Fruit fly (Drosophila melanogaster) whole organism, pupa: ENCODE measurements around the gene CG10598.

Source experiments
- CG17806 ChIP-seq: fragments of 200-800 bp; sonication (Bioruptor generic); optimal IDR thresholded peaks from 2 replicates; lab custom pipeline; 2018; ENCODE audit warnings: missing biosample characterization, mild to moderate bottlenecking, missing genetic modification characterization, moderate library complexity
- CG8301 ChIP-seq: fragments of 200-800 bp; sonication (Bioruptor generic); optimal IDR thresholded peaks from 2 replicates; lab custom pipeline; 2018; ENCODE audit warnings: missing biosample characterization, mild to moderate bottlenecking, missing genetic modification characterization

dm6 chrX:17175558-17176189, 51.0 kb downstream of the CG10598 start:
- TF ChIP-seq CG8301 (tag; lab: Kevin White, UChicago) (no peak), CG17806 (tag; lab: Kevin White, UChicago) (no peak)
